Worm (Caenorhabditis elegans): ENCODE results near the gene nmy-3.

DNA sequence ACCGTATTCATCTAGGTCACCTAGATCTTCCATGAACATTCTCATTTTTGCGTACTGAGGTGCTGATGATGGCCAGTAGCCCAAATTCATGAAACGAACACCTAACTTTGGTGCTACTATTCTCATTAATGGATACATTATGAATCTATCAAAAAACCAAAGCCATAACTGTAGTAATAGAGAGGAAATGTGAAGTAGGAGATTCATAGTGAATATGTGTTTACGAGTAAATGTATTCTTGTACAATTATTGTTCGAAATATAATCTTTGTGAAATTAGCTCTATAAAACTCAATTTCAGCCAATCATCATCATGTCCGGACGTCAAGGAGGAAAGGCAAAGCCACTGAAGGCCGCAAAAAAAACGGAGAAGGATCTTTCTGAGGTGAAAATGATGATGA is 44.8 kb downstream of the nmy-3 start, which contains the start of the genes F49C12.11 and nemt-1:
- no peak for TF ChIP-seq nhr-11 (tag; optimal IDR thresholded peaks at IDR 0.05)
- TF ChIP-seq ama-1 (optimal IDR thresholded peaks at IDR 0.05), result no peak
- TF ChIP-seq gmeb-2 (tag; optimal IDR thresholded peaks at IDR 0.05), result no peak
